Fruit fly (Drosophila melanogaster): ENCODE results near the gene betaTub85D.

- TF ChIP-seq CG13424 (tag; optimal IDR thresholded peaks at IDR 0.05) (no peak), Six4 (GFP tag; optimal IDR thresholded peaks at IDR 0.05) (no peak), sob (GFP tag; IDR thresholded peaks at IDR 0.05) (no peak), CG8924 (tag; optimal IDR thresholded peaks at IDR 0.05) (no peak), disco-r (GFP tag; optimal IDR thresholded peaks at IDR 0.05) (no peak), so (GFP tag; IDR thresholded peaks at IDR 0.05) (no peak), CG31224 (GFP tag; IDR thresholded peaks at IDR 0.05) (no peak)
Observed at dm6 chr3R:9365893-9366500, 44.1 kb downstream of the betaTub85D start.

All from whole organism, embryonic.